Comparison of ENCODE assay signal across 2 fruit fly cellular contexts in the genomic region with DNA sequence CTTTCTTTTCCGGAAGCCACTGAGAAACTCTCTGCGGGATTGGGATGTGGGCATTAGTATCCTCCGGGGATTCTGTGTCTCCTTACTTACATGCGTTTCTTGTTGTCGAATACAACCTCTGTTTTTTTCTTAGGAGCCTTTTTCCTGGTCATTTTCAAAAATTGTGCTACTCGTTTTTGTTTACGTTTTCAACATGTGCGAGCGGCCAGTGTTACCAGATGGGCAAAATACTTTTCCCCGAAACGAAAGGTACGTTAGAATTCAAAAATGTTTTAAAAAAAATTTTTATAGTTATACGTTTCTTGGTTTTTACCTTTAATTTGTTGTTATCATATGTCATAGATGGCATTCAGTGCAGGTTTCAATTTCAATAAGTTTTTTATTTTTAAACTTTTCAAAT.
TF ChIP-seq lines count a peak whose summit lies in the region.

A gene (minus strand): TSS at position 220 of the 400 bp plus-strand sequence.

- TF ChIP-seq CTCF in whole organism, embryonic (GFP tag; optimal IDR thresholded peaks at IDR 0.05; lab: Kevin White, UChicago): no peak

TF ChIP-seq in whole organism, adult, 20 proteins besides CTCF, POLR2A, EP300 and RAD21:
- TF ChIP-seq bab1 (GFP tag; optimal IDR thresholded peaks at IDR 0.05; lab: Kevin White, UChicago) (peak; percentile 17), Clk (GFP tag; optimal IDR thresholded peaks at IDR 0.05; lab: Kevin White, UChicago) (no peak), CG33017 (tag; optimal IDR thresholded peaks at IDR 0.05; lab: Kevin White, UChicago) (no peak), Mnt (GFP tag; optimal IDR thresholded peaks at IDR 0.05; lab: Kevin White, UChicago) (peak; percentile 93), cnc (optimal IDR thresholded peaks at IDR 0.05; lab: Kevin White, UChicago) (no peak)

TF ChIP-seq in whole organism, embryonic, 481 proteins besides CTCF, POLR2A, EP300 and RAD21:
- no peak for TF ChIP-seq CG15269 (tag; optimal IDR thresholded peaks at IDR 0.05; lab: Kevin White, UChicago)
- TF ChIP-seq ase (GFP tag; IDR thresholded peaks at IDR 0.05; lab: Robert Waterston, UW): no peak
- TF ChIP-seq CG12071 (GFP tag; optimal IDR thresholded peaks at IDR 0.05; lab: Kevin White, UChicago): no peak
- no peak for TF ChIP-seq CG15011 (GFP tag; optimal IDR thresholded peaks at IDR 0.05; lab: Kevin White, UChicago)
- TF ChIP-seq oc (tag; optimal IDR thresholded peaks at IDR 0.05; lab: Kevin White, UChicago): no peak
- TF ChIP-seq YL-1 (GFP tag; optimal IDR thresholded peaks at IDR 0.05; lab: Kevin White, UChicago): peak; percentile 28
- no peak for TF ChIP-seq CG11456 (GFP tag; IDR thresholded peaks at IDR 0.05; lab: Robert Waterston, UW)
- no peak for TF ChIP-seq CG32772 (GFP tag; IDR thresholded peaks at IDR 0.05; lab: Robert Waterston, UW)
- TF ChIP-seq CG11247 (GFP tag; IDR thresholded peaks at IDR 0.05; lab: Robert Waterston, UW): no peak
- peak; percentile 10 for TF ChIP-seq stwl (tag; optimal IDR thresholded peaks at IDR 0.05; lab: Kevin White, UChicago)
- TF ChIP-seq Ada2b (GFP tag; IDR thresholded peaks at IDR 0.05; lab: Robert Waterston, UW): no peak
- peak; percentile 51 for TF ChIP-seq E2f2 (GFP tag; IDR thresholded peaks at IDR 0.05; lab: Robert Waterston, UW)
- peak; percentile 44; the same call in 1 of the 2 replicates for TF ChIP-seq MBD-R2 (GFP tag; IDR thresholded peaks at IDR 0.05; lab: Robert Waterston, UW)
- no peak for TF ChIP-seq CG12104 (GFP tag; optimal IDR thresholded peaks at IDR 0.05; lab: Kevin White, UChicago)
- no peak for TF ChIP-seq eyg (GFP tag; optimal IDR thresholded peaks at IDR 0.05; lab: Kevin White, UChicago)
- no peak for TF ChIP-seq Hr51 (GFP tag; optimal IDR thresholded peaks at IDR 0.05; lab: Kevin White, UChicago)
- no peak for TF ChIP-seq zen2 (GFP tag; IDR thresholded peaks at IDR 0.05; lab: Robert Waterston, UW; ENCODE audit: partially characterized antibody)
- no peak for TF ChIP-seq CG6791 (GFP tag; IDR thresholded peaks at IDR 0.05; lab: Robert Waterston, UW; ENCODE audit: partially characterized antibody)
- TF ChIP-seq CG14860 (GFP tag; IDR thresholded peaks at IDR 0.05; lab: Robert Waterston, UW; ENCODE audit: partially characterized antibody): no peak
- peak; percentile 15 for TF ChIP-seq CG9797 (GFP tag; optimal IDR thresholded peaks at IDR 0.05; lab: Kevin White, UChicago)
- TF ChIP-seq CG16813 (GFP tag; IDR thresholded peaks at IDR 0.05; lab: Robert Waterston, UW; ENCODE audit: partially characterized antibody): no peak
- no peak for TF ChIP-seq CG10959 (GFP tag; IDR thresholded peaks at IDR 0.05; lab: Robert Waterston, UW)
- TF ChIP-seq HLH4C (GFP tag; IDR thresholded peaks at IDR 0.05; lab: Robert Waterston, UW; ENCODE audit: partially characterized antibody): no peak
- no peak for TF ChIP-seq CG8281 (tag; optimal IDR thresholded peaks at IDR 0.05; lab: Kevin White, UChicago)
- no peak for TF ChIP-seq CG6272 (GFP tag; IDR thresholded peaks at IDR 0.05; lab: Robert Waterston, UW)
- no peak for TF ChIP-seq Pdp1 (GFP tag; optimal IDR thresholded peaks at IDR 0.05; lab: Kevin White, UChicago)
- peak; percentile 26 for TF ChIP-seq CG9437 (GFP tag; optimal IDR thresholded peaks at IDR 0.05; lab: Kevin White, UChicago)
- peak; percentile 90 for TF ChIP-seq Myb (GFP tag; optimal IDR thresholded peaks at IDR 0.05; lab: Kevin White, UChicago)
- TF ChIP-seq CG2889 (GFP tag; IDR thresholded peaks at IDR 0.05; lab: Robert Waterston, UW): no peak
- no peak for TF ChIP-seq Lpt (GFP tag; optimal IDR thresholded peaks at IDR 0.05; lab: Kevin White, UChicago)
- no peak for TF ChIP-seq CG7839 (tag; optimal IDR thresholded peaks at IDR 0.05; lab: Kevin White, UChicago)
- TF ChIP-seq Trl (optimal IDR thresholded peaks at IDR 0.05; lab: Kevin White, UChicago): no peak
- TF ChIP-seq Trl (GFP tag; optimal IDR thresholded peaks at IDR 0.05; lab: Kevin White, UChicago): no peak
- TF ChIP-seq Hand (GFP tag; optimal IDR thresholded peaks at IDR 0.05; lab: Kevin White, UChicago): no peak
- TF ChIP-seq HHEX (GFP tag; optimal IDR thresholded peaks at IDR 0.05; lab: Kevin White, UChicago): no peak
- TF ChIP-seq MESR4 (GFP tag; optimal IDR thresholded peaks at IDR 0.05; lab: Kevin White, UChicago): peak; percentile 18
- TF ChIP-seq CG7928 (GFP tag; optimal IDR thresholded peaks at IDR 0.05; lab: Kevin White, UChicago): no peak
- TF ChIP-seq CG7271 (tag; optimal IDR thresholded peaks at IDR 0.05; lab: Kevin White, UChicago): no peak
- TF ChIP-seq ac (GFP tag; optimal IDR thresholded peaks at IDR 0.05; lab: Kevin White, UChicago): no peak
- TF ChIP-seq dm (GFP tag; optimal IDR thresholded peaks at IDR 0.05; lab: Kevin White, UChicago): peak; percentile 70
- no peak for TF ChIP-seq ash1 (GFP tag; optimal IDR thresholded peaks at IDR 0.05; lab: Kevin White, UChicago)
- TF ChIP-seq trem (tag; optimal IDR thresholded peaks at IDR 0.05; lab: Kevin White, UChicago): peak; percentile 11
- no peak for TF ChIP-seq bcd (GFP tag; optimal IDR thresholded peaks at IDR 0.05; lab: Kevin White, UChicago)
- no peak for TF ChIP-seq sr (GFP tag; IDR thresholded peaks at IDR 0.05; lab: Robert Waterston, UW)
- no peak for TF ChIP-seq Kr (GFP tag; optimal IDR thresholded peaks at IDR 0.05; lab: Kevin White, UChicago)
- no peak for TF ChIP-seq CG12659 (GFP tag; optimal IDR thresholded peaks at IDR 0.05; lab: Kevin White, UChicago)
- TF ChIP-seq Scr (GFP tag; IDR thresholded peaks at IDR 0.05; lab: Robert Waterston, UW; ENCODE audit: partially characterized antibody): no peak
- no peak for TF ChIP-seq CG34376 (GFP tag; optimal IDR thresholded peaks at IDR 0.05; lab: Kevin White, UChicago)
- peak; percentile 60 for TF ChIP-seq gfzf (GFP tag; optimal IDR thresholded peaks at IDR 0.05; lab: Kevin White, UChicago)
- no peak for TF ChIP-seq Asciz (GFP tag; optimal IDR thresholded peaks at IDR 0.05; lab: Kevin White, UChicago)
- TF ChIP-seq CG13287 (GFP tag; IDR thresholded peaks at IDR 0.05; lab: Robert Waterston, UW; ENCODE audit: partially characterized antibody): 0 out of 2 replicates have a peak, but pooled peaks have one; percentile 14
- TF ChIP-seq NK7.1 (GFP tag; optimal IDR thresholded peaks at IDR 0.05; lab: Kevin White, UChicago): no peak
- TF ChIP-seq CG7556 (GFP tag; optimal IDR thresholded peaks at IDR 0.05; lab: Kevin White, UChicago): no peak
- TF ChIP-seq CG15696 (tag; optimal IDR thresholded peaks at IDR 0.05; lab: Kevin White, UChicago): no peak
- no peak for TF ChIP-seq CG1792 (GFP tag; optimal IDR thresholded peaks at IDR 0.05; lab: Kevin White, UChicago)
- TF ChIP-seq Dp (GFP tag; optimal IDR thresholded peaks at IDR 0.05; lab: Kevin White, UChicago): peak; percentile 41
- TF ChIP-seq jigr1 (GFP tag; IDR thresholded peaks at IDR 0.05; lab: Robert Waterston, UW): no peak
- no peak for TF ChIP-seq CG5180 (GFP tag; optimal IDR thresholded peaks at IDR 0.05; lab: Kevin White, UChicago)
- peak; percentile 16 for TF ChIP-seq pzg (GFP tag; optimal IDR thresholded peaks at IDR 0.05; lab: Kevin White, UChicago)
- no peak for TF ChIP-seq Atf3 (GFP tag; optimal IDR thresholded peaks at IDR 0.05; lab: Kevin White, UChicago)
- TF ChIP-seq NFAT (GFP tag; IDR thresholded peaks at IDR 0.05; lab: Robert Waterston, UW): no peak
- no peak for TF ChIP-seq CG34422 (GFP tag; IDR thresholded peaks at IDR 0.05; lab: Robert Waterston, UW)
